Worm (Caenorhabditis elegans) whole organism, midembryonic: ENCODE data around the gene F38B6.4.

ENCODE experiments used
- T22C8.4 ChIP-seq: fragments of 200-800 bp; sonication (Bioruptor generic); IDR thresholded peaks from 2 replicates; pipeline ENCODE4 v1.3.6; 2022; ENCODE audit warnings: missing genetic modification characterization, missing compliant biosample characterization
- cog-1 ChIP-seq: sonication (generic microtip); optimal IDR thresholded peaks from 2 replicates; lab custom pipeline; 2016; ENCODE audit warnings: missing genetic modification characterization, missing compliant biosample characterization
- flt-1 ChIP-seq: fragments of 200-800 bp; sonication (Bioruptor generic); IDR thresholded peaks from 2 replicates; pipeline ENCODE4 v1.3.6; 2022; ENCODE audit warnings: missing genetic modification characterization, missing compliant biosample characterization
- klf-2 ChIP-seq: fragments of 200-800 bp; sonication (Bioruptor generic); conservative IDR thresholded peaks from 2 replicates; pipeline ENCODE4 v1.3.6; 2022; ENCODE audit warnings: missing genetic modification reagents, missing genetic modification characterization, missing compliant biosample characterization
- med-1 ChIP-seq: sonication (generic microtip); optimal IDR thresholded peaks from 2 replicates; lab custom pipeline; 2017; ENCODE audit warnings: missing genetic modification characterization, mild to moderate bottlenecking, missing compliant biosample characterization, antibody characterized with exemption, missing genetic modification reagents; ENCODE audit not compliant: insufficient read depth
- ref-1 ChIP-seq: fragments of 200-800 bp; sonication (Bioruptor generic); conservative IDR thresholded peaks from 2 replicates; pipeline ENCODE4 v1.3.6; 2022; ENCODE audit warnings: missing genetic modification reagents, missing genetic modification characterization, missing compliant biosample characterization
- tab-1 ChIP-seq: fragments of 200-800 bp; sonication (Bioruptor generic); IDR thresholded peaks from 2 replicates; pipeline ENCODE4 v1.3.6; 2022; ENCODE audit warnings: missing genetic modification characterization, missing compliant biosample characterization
- ztf-23 ChIP-seq: fragments of 200-800 bp; sonication (Bioruptor generic); IDR thresholded peaks from 2 replicates; pipeline ENCODE4 v1.3.6; 2022; ENCODE audit warnings: missing genetic modification reagents, missing genetic modification characterization, missing compliant biosample characterization
- ztf-29 ChIP-seq: fragments of 200-800 bp; sonication (Bioruptor generic); IDR thresholded peaks from 2 replicates; pipeline ENCODE4 v1.3.6; 2022; ENCODE audit warnings: missing genetic modification reagents, missing genetic modification characterization, missing compliant biosample characterization

F38B6.4 gene

ce11 chrX:6713277-6713676, 38.6 kb downstream of the F38B6.4 start, which contains the start of gene nas-11:
TSS of gene nas-11 (plus strand) at chrX:6713577.
- TF ChIP-seq flt-1 (GFP tag; lab: Robert Waterston, UW) (no peak), T22C8.4 (GFP tag; lab: Robert Waterston, UW) (no peak), klf-2 (GFP tag; lab: Robert Waterston, UW) (no peak), tab-1 (GFP tag; lab: Robert Waterston, UW) (no peak), ztf-29 (GFP tag; lab: Robert Waterston, UW) (no peak), med-1 (GFP tag; lab: Kevin White, UChicago) (no peak), ref-1 (GFP tag; lab: Robert Waterston, UW) (no peak), cog-1 (tag; lab: Kevin White, UChicago) (no peak)

DNA sequence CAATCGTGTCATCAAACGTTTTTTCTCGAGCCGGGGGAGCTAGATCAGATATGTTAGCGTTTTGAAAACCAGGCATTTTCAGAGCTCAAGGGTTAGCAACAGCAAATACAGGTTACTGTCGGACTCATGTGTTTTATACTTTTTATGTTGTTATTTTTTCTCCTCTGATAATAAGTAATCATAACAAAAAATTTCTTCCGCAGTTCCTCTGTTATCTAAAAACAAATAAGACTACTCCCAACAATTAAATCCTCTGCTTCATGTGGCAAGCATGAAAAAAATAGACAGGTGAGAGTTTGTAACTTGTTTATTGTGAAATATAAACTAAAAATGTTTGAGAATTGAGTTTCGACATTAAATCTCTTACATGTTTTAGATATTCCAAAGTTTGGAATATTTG, 43.9 kb downstream of the F38B6.4 start, which contains the start of gene smf-2:
Gene smf-2 (minus strand): TSS at position 101 of the 400 bp plus-strand sequence.
- no peak for TF ChIP-seq ref-1 (GFP tag; lab: Robert Waterston, UW)
- TF ChIP-seq ztf-29 (GFP tag; lab: Robert Waterston, UW), result no peak
- no peak for TF ChIP-seq ztf-23
- TF ChIP-seq cog-1 (tag; lab: Kevin White, UChicago), result no peak
- TF ChIP-seq flt-1 (GFP tag; lab: Robert Waterston, UW), result no peak
- TF ChIP-seq med-1 (GFP tag; lab: Kevin White, UChicago), result no peak
- no peak for TF ChIP-seq klf-2 (GFP tag; lab: Robert Waterston, UW)
- no peak for TF ChIP-seq T22C8.4 (GFP tag; lab: Robert Waterston, UW)
- TF ChIP-seq tab-1 (GFP tag; lab: Robert Waterston, UW), result no peak

DNA sequence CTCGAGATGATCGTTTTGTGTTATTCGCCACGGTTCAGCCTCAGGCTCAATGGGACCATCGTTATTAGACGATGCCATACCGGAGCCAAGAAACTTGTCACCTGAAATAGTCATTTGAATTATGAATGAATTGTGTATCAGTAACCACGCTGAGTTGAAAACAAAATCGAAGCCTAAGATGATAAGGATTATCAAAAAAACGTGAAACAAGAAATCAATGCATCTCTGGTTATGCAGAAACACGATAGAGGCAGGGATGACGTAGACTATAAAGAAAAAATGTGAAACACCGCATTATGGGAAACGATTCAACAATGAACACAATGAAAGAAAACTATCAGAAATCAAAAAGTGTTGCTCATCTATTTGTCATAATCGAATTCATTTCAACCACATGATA, 48.3 kb downstream of the F38B6.4 start, which contains the start of gene smf-1:
Gene smf-1 (minus strand): TSS at position 101 of the 400 bp plus-strand sequence.
- TF ChIP-seq ztf-23, result no peak
- TF ChIP-seq klf-2 (GFP tag; lab: Robert Waterston, UW), result no peak
- TF ChIP-seq tab-1 (GFP tag; lab: Robert Waterston, UW), result no peak
- TF ChIP-seq T22C8.4 (GFP tag; lab: Robert Waterston, UW), result no peak
- no peak for TF ChIP-seq ref-1 (GFP tag; lab: Robert Waterston, UW)
- TF ChIP-seq ztf-29 (GFP tag; lab: Robert Waterston, UW), result no peak
- TF ChIP-seq med-1 (GFP tag; lab: Kevin White, UChicago), result no peak

- TF ChIP-seq ref-1 (GFP tag; lab: Robert Waterston, UW) (no peak), ztf-23 (no peak), med-1 (GFP tag; lab: Kevin White, UChicago) (no peak), tab-1 (GFP tag; lab: Robert Waterston, UW) (no peak), klf-2 (GFP tag; lab: Robert Waterston, UW) (no peak), cog-1 (tag; lab: Kevin White, UChicago) (no peak), T22C8.4 (GFP tag; lab: Robert Waterston, UW) (no peak), flt-1 (GFP tag; lab: Robert Waterston, UW) (no peak), ztf-29 (GFP tag; lab: Robert Waterston, UW) (no peak)
These were observed 50.6 kb downstream of the F38B6.4 start, which contains the start of gene slc-25A10 for ce11 chrX:6725260-6725718. TSS of gene slc-25A10 (minus strand) at chrX:6725668.

DNA sequence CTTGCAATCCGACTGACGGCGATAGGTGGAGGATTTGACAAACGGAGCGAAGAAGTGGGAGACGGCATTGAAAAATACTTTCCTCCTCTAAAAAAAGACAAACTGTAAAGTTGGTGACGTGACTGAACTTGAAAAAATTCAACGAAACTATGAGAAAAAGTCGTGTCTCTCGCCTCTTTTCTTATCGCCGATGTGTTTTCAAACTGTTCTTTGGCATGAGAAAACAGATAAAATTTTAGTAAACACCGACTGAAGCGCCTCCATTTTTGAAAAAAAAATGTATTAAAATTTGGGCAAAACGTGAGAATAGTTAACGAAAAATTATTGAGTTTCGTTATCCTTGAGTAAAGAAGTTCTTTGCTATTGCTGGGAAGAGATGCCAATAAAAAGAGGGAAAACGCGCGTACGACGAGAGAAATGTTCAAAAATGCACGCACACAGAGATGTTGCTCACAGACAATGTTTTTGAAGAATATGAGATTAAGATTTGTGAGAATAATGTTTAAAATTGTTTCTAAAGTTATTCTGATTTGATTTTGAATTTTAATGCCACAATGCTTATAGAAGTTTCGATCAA, 54.2 kb downstream of the F38B6.4 start:
- TF ChIP-seq klf-2 (GFP tag; lab: Robert Waterston, UW) (no peak), cog-1 (tag; lab: Kevin White, UChicago) (no peak), ztf-23 (no peak), ref-1 (GFP tag; lab: Robert Waterston, UW) (no peak), tab-1 (GFP tag; lab: Robert Waterston, UW) (no peak), flt-1 (GFP tag; lab: Robert Waterston, UW) (no peak), med-1 (GFP tag; lab: Kevin White, UChicago) (no peak), ztf-29 (GFP tag; lab: Robert Waterston, UW) (no peak), T22C8.4 (GFP tag; lab: Robert Waterston, UW) (no peak)
